Worm (Caenorhabditis elegans) whole organism, L2 larva: ENCODE data around the gene C44H4.8.

Experiments
- F13H6.1 ChIP-seq: sonication (generic microtip); optimal IDR thresholded peaks from 2 replicates; lab custom pipeline; 2016; ENCODE audit warnings: missing genetic modification characterization, missing compliant biosample characterization
- Y55F3AM.14 ChIP-seq: fragments of 200-800 bp; sonication (Bioruptor generic); optimal IDR thresholded peaks from 2 replicates; lab custom pipeline; 2018; ENCODE audit warnings: mild to moderate bottlenecking, missing genetic modification characterization, missing compliant biosample characterization
- ZK546.5 ChIP-seq: sonication (generic microtip); optimal IDR thresholded peaks from 2 replicates; lab custom pipeline; 2017; ENCODE audit warnings: missing biosample characterization, missing genetic modification characterization
- alr-1 ChIP-seq: fragments of 150-350 bp; optimal IDR thresholded peaks from 2 replicates; lab custom pipeline; 2014; ENCODE audit warnings: missing biosample characterization, missing genetic modification characterization
- aly-2 ChIP-seq: fragments of 150-350 bp; optimal IDR thresholded peaks from 2 replicates; lab custom pipeline; 2014; ENCODE audit warnings: missing biosample characterization, missing genetic modification characterization
- ama-1 ChIP-seq: fragments of 150-350 bp; optimal IDR thresholded peaks from 2 replicates; lab custom pipeline; 2018; ENCODE audit warnings: inconsistent platforms
- blmp-1 ChIP-seq: sonication (generic microtip); optimal IDR thresholded peaks from 2 replicates; lab custom pipeline; 2017; ENCODE audit warnings: missing genetic modification characterization, mild to moderate bottlenecking, missing compliant biosample characterization, antibody characterized with exemption, moderate library complexity; ENCODE audit not compliant: insufficient read depth
- ceh-16 ChIP-seq: fragments of 150-350 bp; optimal IDR thresholded peaks from 2 replicates; lab custom pipeline; 2014; ENCODE audit warnings: missing biosample characterization, missing genetic modification characterization
- ceh-82 ChIP-seq: fragments of 150-350 bp; optimal IDR thresholded peaks from 2 replicates; lab custom pipeline; 2014; ENCODE audit warnings: missing biosample characterization, missing genetic modification characterization
- crh-2 ChIP-seq: sonication (generic microtip); optimal IDR thresholded peaks from 2 replicates; lab custom pipeline; 2017; ENCODE audit warnings: missing biosample characterization, missing genetic modification characterization
- dmd-4 ChIP-seq: sonication (generic microtip); optimal IDR thresholded peaks from 2 replicates; lab custom pipeline; 2017; ENCODE audit warnings: missing biosample characterization, missing genetic modification characterization
- egl-27 ChIP-seq: sonication (generic microtip); optimal IDR thresholded peaks from 3 replicates; lab custom pipeline; 2017; ENCODE audit warnings: missing biosample characterization, missing genetic modification reagents, missing genetic modification characterization
- elt-1 ChIP-seq: fragments of 150-350 bp; optimal IDR thresholded peaks from 2 replicates; lab custom pipeline; 2014; ENCODE audit warnings: missing biosample characterization, missing genetic modification characterization
- elt-3 ChIP-seq: sonication (generic microtip); optimal IDR thresholded peaks from 2 replicates; lab custom pipeline; 2017; ENCODE audit warnings: missing biosample characterization, missing genetic modification characterization
- fos-1 ChIP-seq: fragments of 150-350 bp; optimal IDR thresholded peaks from 2 replicates; lab custom pipeline; 2014; ENCODE audit warnings: missing biosample characterization, missing genetic modification characterization
- gmeb-1 ChIP-seq: fragments of 150-350 bp; optimal IDR thresholded peaks from 2 replicates; lab custom pipeline; 2014; ENCODE audit warnings: missing biosample characterization, missing genetic modification characterization
- lin-11 ChIP-seq: fragments of 150-350 bp; sonication (generic microtip); optimal IDR thresholded peaks from 2 replicates; lab custom pipeline; 2014; ENCODE audit warnings: missing biosample characterization, missing genetic modification characterization, inconsistent platforms, mixed read lengths
- lin-39 ChIP-seq: fragments of 150-350 bp; optimal IDR thresholded peaks from 2 replicates; lab custom pipeline; 2014; ENCODE audit warnings: missing biosample characterization, missing genetic modification reagents, missing genetic modification characterization
- lsy-2 ChIP-seq, 2 experiments: fragments of 150-350 bp in 1 of 2; sonication (generic microtip) in 1 of 2; optimal IDR thresholded peaks; 2 replicates each; lab custom pipeline; 2014 to 2017; ENCODE audit warnings: missing biosample characterization in 2 of 2, missing genetic modification characterization in 2 of 2
- mbf-1 ChIP-seq: sonication (generic microtip); optimal IDR thresholded peaks from 2 replicates; lab custom pipeline; 2017; ENCODE audit warnings: missing biosample characterization, missing genetic modification characterization
- nhr-10 ChIP-seq: sonication (generic microtip); optimal IDR thresholded peaks from 2 replicates; lab custom pipeline; 2017; ENCODE audit warnings: missing biosample characterization, missing genetic modification characterization
- nhr-11 ChIP-seq: fragments of 150-350 bp; optimal IDR thresholded peaks from 2 replicates; lab custom pipeline; 2014; ENCODE audit warnings: missing biosample characterization, missing genetic modification characterization
- nhr-129 ChIP-seq: fragments of 150-350 bp; optimal IDR thresholded peaks from 2 replicates; lab custom pipeline; 2014; ENCODE audit warnings: missing biosample characterization, missing genetic modification characterization
- nhr-21 ChIP-seq: fragments of 150-350 bp; optimal IDR thresholded peaks from 2 replicates; lab custom pipeline; 2014; ENCODE audit warnings: missing biosample characterization, missing genetic modification characterization
- nhr-237 ChIP-seq: fragments of 150-350 bp; optimal IDR thresholded peaks from 2 replicates; lab custom pipeline; 2014; ENCODE audit warnings: missing biosample characterization, missing genetic modification characterization
- nhr-25 ChIP-seq: fragments of 150-350 bp; sonication (generic microtip); optimal IDR thresholded peaks from 3 replicates; lab custom pipeline; 2014; ENCODE audit warnings: missing biosample characterization, missing genetic modification characterization
- nhr-6 ChIP-seq: fragments of 150-350 bp; optimal IDR thresholded peaks from 2 replicates; lab custom pipeline; 2014; ENCODE audit warnings: missing biosample characterization, missing genetic modification characterization
- nhr-77 ChIP-seq: fragments of 150-350 bp; optimal IDR thresholded peaks from 2 replicates; lab custom pipeline; 2014; ENCODE audit warnings: missing biosample characterization, missing genetic modification characterization
- peb-1 ChIP-seq: fragments of 150-350 bp; optimal IDR thresholded peaks from 2 replicates; lab custom pipeline; 2014; ENCODE audit warnings: missing biosample characterization, missing genetic modification characterization
- sem-4 ChIP-seq: fragments of 150-350 bp; optimal IDR thresholded peaks from 2 replicates; lab custom pipeline; 2014; ENCODE audit warnings: missing biosample characterization, missing genetic modification reagents, missing genetic modification characterization
- sma-3 ChIP-seq: sonication (generic microtip); optimal IDR thresholded peaks from 2 replicates; lab custom pipeline; 2016; ENCODE audit warnings: missing genetic modification reagents, missing genetic modification characterization, missing compliant biosample characterization
- sma-9 ChIP-seq, 2 experiments: fragments of 150-350 bp in 1 of 2; sonication (generic microtip) in 1 of 2; optimal IDR thresholded peaks; 2 replicates each; lab custom pipeline; 2014 to 2016; ENCODE audit warnings: missing genetic modification characterization in 2 of 2, mild to moderate bottlenecking in 1 of 2, missing biosample characterization in 1 of 2, missing compliant biosample characterization in 1 of 2, missing genetic modification reagents in 1 of 2, moderate library complexity in 1 of 2
- snpc-4 ChIP-seq: fragments of 150-350 bp; optimal IDR thresholded peaks from 2 replicates; lab custom pipeline; 2014; ENCODE audit warnings: missing biosample characterization, missing genetic modification characterization
- unc-39 ChIP-seq: fragments of 150-350 bp; optimal IDR thresholded peaks from 2 replicates; lab custom pipeline; 2014; ENCODE audit warnings: missing biosample characterization, missing genetic modification characterization
- unc-55 ChIP-seq: fragments of 150-350 bp; sonication (generic microtip); optimal IDR thresholded peaks from 3 replicates; lab custom pipeline; 2014; ENCODE audit warnings: missing biosample characterization, missing genetic modification reagents, missing genetic modification characterization
- unc-62 ChIP-seq: fragments of 150-350 bp; optimal IDR thresholded peaks from 2 replicates; lab custom pipeline; 2014; ENCODE audit warnings: missing biosample characterization, missing genetic modification reagents, missing genetic modification characterization
- zag-1 ChIP-seq: fragments of 150-350 bp; optimal IDR thresholded peaks from 2 replicates; lab custom pipeline; 2014; ENCODE audit warnings: missing biosample characterization, missing genetic modification characterization
- ztf-1 ChIP-seq: fragments of 200-800 bp; sonication (Bioruptor generic); conservative IDR thresholded peaks from 2 replicates; pipeline ENCODE4 v1.3.6; 2022; ENCODE audit warnings: missing genetic modification characterization, missing compliant biosample characterization
- ztf-11 ChIP-seq: sonication (generic microtip); optimal IDR thresholded peaks from 2 replicates; lab custom pipeline; 2017; ENCODE audit warnings: missing biosample characterization, missing genetic modification characterization
- ztf-4 ChIP-seq: fragments of 150-350 bp; optimal IDR thresholded peaks from 2 replicates; lab custom pipeline; 2014; ENCODE audit warnings: missing biosample characterization, missing genetic modification characterization

The C44H4.8 gene

ce11 chrX:14557352-14557935, 37.5 kb upstream of the C44H4.8 start (continued):
- TF ChIP-seq Y55F3AM.14 (GFP tag; lab: Kevin White, UChicago) (peak; percentile 13), nhr-6 (tag; lab: Kevin White, UChicago) (no peak), nhr-21 (no peak), lin-11 (tag; lab: Kevin White, UChicago) (no peak), peb-1 (tag; lab: Kevin White, UChicago) (no peak), elt-3 (tag; lab: Kevin White, UChicago) (no peak), aly-2 (tag; lab: Kevin White, UChicago) (no peak), elt-1 (no peak), nhr-10 (tag; lab: Kevin White, UChicago) (no peak), ZK546.5 (tag; lab: Kevin White, UChicago) (no peak), nhr-237 (tag; lab: Kevin White, UChicago) (no peak), unc-55 (GFP tag; lab: Kevin White, UChicago) (peak; percentile 28), lin-39 (tag; lab: Kevin White, UChicago) (no peak), unc-39 (no peak), zag-1 (tag; lab: Kevin White, UChicago) (peak; percentile 70), F13H6.1 (tag; lab: Kevin White, UChicago) (peak; percentile 66), egl-27 (no peak), sem-4 (tag; lab: Kevin White, UChicago) (peak; percentile 52), nhr-77 (no peak), ztf-4 (tag; lab: Kevin White, UChicago) (no peak), ceh-82 (tag; lab: Kevin White, UChicago) (no peak)

ce11 chrX:14557936-14558554, 36.9 kb upstream of the C44H4.8 start, which contains the start of gene nhr-3:
Gene nhr-3 (plus strand): TSS chrX:14558504.
- TF ChIP-seq nhr-129: peak; percentile 2
- TF ChIP-seq fos-1 (tag; lab: Kevin White, UChicago): peak; percentile 13
- peak; percentile 79 for TF ChIP-seq blmp-1 (tag; lab: Kevin White, UChicago)
- TF ChIP-seq unc-39: no peak
- TF ChIP-seq Y55F3AM.14 (GFP tag; lab: Kevin White, UChicago): no peak
- peak; percentile 49 for TF ChIP-seq crh-2 (tag; lab: Kevin White, UChicago)
- peak; percentile 37 for TF ChIP-seq nhr-25 (tag; lab: Kevin White, UChicago)
- TF ChIP-seq sma-3 (GFP tag; lab: Kevin White, UChicago): peak; percentile 60
- TF ChIP-seq unc-62: no peak
- TF ChIP-seq sma-9 (GFP tag; optimal IDR thresholded peaks at IDR 0.05; lab: Kevin White, UChicago): peak; percentile 47
- no peak for TF ChIP-seq sma-9 (tag; optimal IDR thresholded peaks at IDR 0.05; lab: Kevin White, UChicago)
- peak; percentile 22 for TF ChIP-seq nhr-6 (tag; lab: Kevin White, UChicago)
- no peak for TF ChIP-seq unc-55 (GFP tag; lab: Kevin White, UChicago)

ce11 chrX:14559084-14559483, 35.8 kb upstream of the C44H4.8 start:
- peak; percentile 51 for TF ChIP-seq unc-55 (GFP tag; lab: Kevin White, UChicago)
- no peak for TF ChIP-seq snpc-4 (tag; lab: Kevin White, UChicago)

ce11 chrX:14559519-14560296, 35.2 kb upstream of the C44H4.8 start:
- TF ChIP-seq sma-9 (GFP tag; optimal IDR thresholded peaks at IDR 0.05; lab: Kevin White, UChicago): peak; percentile 66
- no peak for TF ChIP-seq sma-9 (tag; optimal IDR thresholded peaks at IDR 0.05; lab: Kevin White, UChicago)
- no peak for TF ChIP-seq nhr-25 (tag; lab: Kevin White, UChicago)

- TF ChIP-seq dmd-4 (no peak), ceh-16 (tag; lab: Kevin White, UChicago) (peak; percentile 19), blmp-1 (tag; lab: Kevin White, UChicago) (peak; percentile 97), nhr-129 (peak; percentile 95), lsy-2 (tag; optimal IDR thresholded peaks at IDR 0.05; lab: Kevin White, UChicago) (peak; percentile 42 to 79), mbf-1 (tag; lab: Kevin White, UChicago) (no peak), elt-1 (no peak), alr-1 (tag; lab: Kevin White, UChicago) (no peak), nhr-25 (tag; lab: Kevin White, UChicago) (peak; percentile 93), gmeb-1 (tag; lab: Kevin White, UChicago) (peak; percentile 60), unc-39 (no peak), sma-3 (GFP tag; lab: Kevin White, UChicago) (peak; percentile 92), unc-62 (peak; percentile 34), egl-27 (peak; percentile 96), nhr-237 (tag; lab: Kevin White, UChicago) (no peak), crh-2 (tag; lab: Kevin White, UChicago) (peak; percentile 93), ztf-1 (GFP tag; lab: Robert Waterston, UW) (no peak), ama-1 (lab: Kevin White, UChicago) (peak; percentile 75), ZK546.5 (tag; lab: Kevin White, UChicago) (no peak), ztf-11 (tag; lab: Kevin White, UChicago) (no peak), F13H6.1 (tag; lab: Kevin White, UChicago) (peak; percentile 98), peb-1 (tag; lab: Kevin White, UChicago) (no peak), elt-3 (tag; lab: Kevin White, UChicago) (no peak), nhr-11 (no peak)
These were observed 34.6 kb upstream of the C44H4.8 start for ce11 chrX:14560297-14560680.
